Worm (Caenorhabditis elegans): ENCODE measurements around the gene arf-5.
"Not testable (repeated sequence)": the region's sequence is repeated elsewhere in the genome, so short reads cannot be mapped to it uniquely, and the experiment has no call there.

The arf-5 gene

ce11 chrIV:7940919-7941318 is 41.4 kb upstream of the arf-5 start, which contains the start of gene exc-9:
Gene exc-9 (minus strand): TSS chrIV:7941019.
- no peak for TF ChIP-seq madf-5 (GFP tag; IDR thresholded peaks at IDR 0.05)

DNA sequence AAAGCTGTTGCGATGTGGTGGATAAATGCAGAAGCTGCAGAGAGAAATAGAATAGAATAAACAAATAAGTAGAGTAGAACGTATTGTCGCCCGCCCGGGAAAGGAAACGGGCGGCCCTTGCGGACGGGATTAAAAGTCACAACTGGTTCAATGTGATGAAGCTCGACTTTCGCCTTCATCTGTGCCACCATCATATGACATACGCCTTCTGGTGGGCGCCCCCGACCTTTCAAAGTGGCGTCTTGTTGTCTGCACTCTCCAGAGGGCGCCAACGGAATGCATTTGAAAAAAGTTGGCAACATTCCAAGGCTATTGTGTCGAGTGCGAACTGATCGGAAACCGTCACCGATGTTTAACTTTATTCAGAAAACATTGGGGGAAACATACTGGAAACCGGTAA is 39.1 kb upstream of the arf-5 start:
- TF ChIP-seq daf-19 (GFP tag; conservative IDR thresholded peaks at IDR 0.05) = no peak
- TF ChIP-seq nhr-48 (tag; optimal IDR thresholded peaks at IDR 0.05) = no peak
- peak in 1 of 2 experiments; percentile 61 for TF ChIP-seq unc-62 (GFP tag; optimal IDR thresholded peaks at IDR 0.05 in 1 of 2)
- no peak for TF ChIP-seq unc-62 (tag; optimal IDR thresholded peaks at IDR 0.05)
- no peak for TF ChIP-seq lin-29 (GFP tag; IDR thresholded peaks at IDR 0.05)
- TF ChIP-seq mep-1 (tag; optimal IDR thresholded peaks at IDR 0.05) = peak; percentile 28
- TF ChIP-seq hlh-30 (tag; optimal IDR thresholded peaks at IDR 0.05; ENCODE audit: insufficient read depth) = peak; percentile 57

DNA sequence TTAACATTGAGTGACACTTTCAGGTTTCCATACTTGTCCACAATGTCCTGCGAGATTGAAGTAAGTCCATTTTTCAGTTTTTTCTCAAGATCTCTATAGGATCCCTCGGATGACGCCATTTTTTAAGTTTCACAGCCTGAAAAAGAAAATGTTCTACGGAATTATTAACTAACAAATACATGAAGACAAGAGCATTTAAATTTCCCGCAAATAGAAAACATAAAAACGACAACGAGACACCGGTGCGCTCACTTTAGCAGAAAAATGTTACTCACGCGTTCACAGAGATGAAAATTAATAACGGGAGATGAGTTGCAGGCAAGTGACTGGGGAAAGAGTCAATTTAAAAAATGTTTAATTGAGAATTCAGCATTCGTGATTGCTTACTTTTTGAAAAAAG is 35.9 kb upstream of the arf-5 start, which contains the start of gene czw-1:
TSS of gene czw-1 (minus strand) at position 369 of the 400 bp plus-strand sequence.
- TF ChIP-seq mes-2 (tag; optimal IDR thresholded peaks at IDR 0.05; ENCODE audit: poor library complexity, severe bottlenecking) = peak; percentile 12
- no peak for TF ChIP-seq php-3 (GFP tag; IDR thresholded peaks at IDR 0.05)
- TF ChIP-seq zfp-3 (GFP tag; conservative IDR thresholded peaks at IDR 0.05) = no peak
- no peak for TF ChIP-seq ZK337.2 (GFP tag; IDR thresholded peaks at IDR 0.05)
- TF ChIP-seq ceh-44 (GFP tag; IDR thresholded peaks at IDR 0.05) = no peak
- TF ChIP-seq ceh-20 (GFP tag; IDR thresholded peaks at IDR 0.05) = no peak
- no peak for TF ChIP-seq ctbp-1 (GFP tag; IDR thresholded peaks at IDR 0.05)
- no peak for TF ChIP-seq F10B5.3 (tag; optimal IDR thresholded peaks at IDR 0.05)
- TF ChIP-seq T26A8.4 (GFP tag; IDR thresholded peaks at IDR 0.05) = no peak
- peak; percentile 71 for TF ChIP-seq T20F7.1 (GFP tag; optimal IDR thresholded peaks at IDR 0.05)

DNA sequence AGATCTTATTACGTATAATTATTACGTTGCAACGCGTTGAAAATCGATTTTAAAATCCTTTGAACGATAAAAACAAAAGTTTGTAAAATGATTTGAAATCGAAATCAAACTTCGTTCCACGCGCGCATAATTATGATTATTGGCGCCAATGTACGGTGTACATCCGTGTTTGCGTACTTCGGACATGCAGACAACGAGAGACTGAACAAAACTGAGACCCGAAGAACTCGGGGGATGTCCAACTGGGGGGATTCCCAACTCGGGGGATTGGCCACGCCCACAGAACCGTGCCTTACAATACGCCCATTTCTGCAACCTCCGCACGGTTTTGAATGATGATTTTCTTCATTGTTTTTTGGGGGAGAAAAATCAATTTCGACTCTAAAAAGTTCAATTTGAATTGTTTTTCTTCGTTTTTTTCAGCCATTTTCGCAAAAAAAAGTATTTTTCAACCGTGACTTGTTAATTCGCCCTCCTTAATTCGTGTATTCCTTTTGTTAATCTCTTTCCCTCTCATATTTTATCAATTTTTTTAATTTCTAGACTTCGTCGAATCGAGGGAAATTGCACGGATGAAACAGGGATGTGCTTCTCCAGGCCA is 35.3 kb upstream of the arf-5 start, which contains the start of gene F20D12.12:
TSS of gene F20D12.12 (plus strand) at position 542 of the 601 bp plus-strand sequence.
- 0 out of 2 replicates have a peak, but pooled peaks have one; percentile 62 for TF ChIP-seq saeg-2 (GFP tag; IDR thresholded peaks at IDR 0.05)
- peak; percentile 85 for TF ChIP-seq ZK337.2 (GFP tag; IDR thresholded peaks at IDR 0.05)
- peak; percentile 70 to 96 for TF ChIP-seq lsy-2 (tag; optimal IDR thresholded peaks at IDR 0.05)
- TF ChIP-seq ceh-20 (GFP tag; IDR thresholded peaks at IDR 0.05) = peak; percentile 90
- TF ChIP-seq nhr-42 (GFP tag; IDR thresholded peaks at IDR 0.05) = peak; percentile 83; the same call in 1 of the 2 replicates
- TF ChIP-seq dve-1 (tag; optimal IDR thresholded peaks at IDR 0.05; ENCODE audit: insufficient read depth) = peak; percentile 54
- peak; percentile 68 for TF ChIP-seq hlh-11 (tag; optimal IDR thresholded peaks at IDR 0.05)
- TF ChIP-seq T20F7.1 (GFP tag; optimal IDR thresholded peaks at IDR 0.05) = peak; percentile 79
- peak; percentile 32 for TF ChIP-seq lin-13 (GFP tag; optimal IDR thresholded peaks at IDR 0.05)
- peak; percentile 87; the same call in 1 of the 2 replicates for TF ChIP-seq tra-1 (GFP tag; IDR thresholded peaks at IDR 0.05)
- peak in 1 of 2 experiments; percentile 45 for TF ChIP-seq unc-62 (GFP tag; optimal IDR thresholded peaks at IDR 0.05 in 1 of 2)
- TF ChIP-seq unc-62 (tag; optimal IDR thresholded peaks at IDR 0.05) = not testable (repeated sequence)
- TF ChIP-seq ceh-44 (GFP tag; IDR thresholded peaks at IDR 0.05) = peak; percentile 96
- TF ChIP-seq unc-130 (GFP tag; optimal IDR thresholded peaks at IDR 0.05) = peak; percentile 83
- TF ChIP-seq dpl-1 (GFP tag; optimal IDR thresholded peaks at IDR 0.05) = peak; percentile 73
- peak; percentile 30 for TF ChIP-seq mxl-3 (GFP tag; optimal IDR thresholded peaks at IDR 0.05)
- TF ChIP-seq hmg-1.1 (GFP tag; IDR thresholded peaks at IDR 0.05) = peak; percentile 94
- TF ChIP-seq lin-38 (GFP tag; IDR thresholded peaks at IDR 0.05) = peak; percentile 91
- TF ChIP-seq Y75B8A.6 (GFP tag; IDR thresholded peaks at IDR 0.05) = 0 out of 2 replicates have a peak, but pooled peaks have one; percentile 39
- peak; percentile 95 for TF ChIP-seq aha-1 (tag)
- TF ChIP-seq spr-1 (tag; optimal IDR thresholded peaks at IDR 0.05) = peak; percentile 29
- peak in 1 of 2 experiments; percentile 68; a peak in 1 of 4 replicates for TF ChIP-seq madf-5 (GFP tag; IDR thresholded peaks at IDR 0.05)
- TF ChIP-seq mes-2 (tag; optimal IDR thresholded peaks at IDR 0.05; ENCODE audit: poor library complexity, severe bottlenecking) = peak; percentile 91
- TF ChIP-seq duxl-1 (tag; optimal IDR thresholded peaks at IDR 0.05; ENCODE audit: poor library complexity) = peak; percentile 5
- TF ChIP-seq egl-43 (GFP tag; IDR thresholded peaks at IDR 0.05) = peak; percentile 86
- peak; percentile 83 for TF ChIP-seq Y48G9A.11 (GFP tag; IDR thresholded peaks at IDR 0.05)
- peak; percentile 85 for TF ChIP-seq snpc-1.2 (GFP tag; IDR thresholded peaks at IDR 0.05)
- peak; percentile 87 for TF ChIP-seq ctbp-1 (GFP tag; IDR thresholded peaks at IDR 0.05)
- TF ChIP-seq D1046.2 (GFP tag; IDR thresholded peaks at IDR 0.05) = peak; percentile 80; the same call in 1 of the 2 replicates
- peak; percentile 87 for TF ChIP-seq arid-1 (GFP tag; conservative IDR thresholded peaks at IDR 0.05)
- TF ChIP-seq rbr-2 (tag; optimal IDR thresholded peaks at IDR 0.05) = peak; percentile 74
- peak; percentile 71; the same call in 1 of the 2 replicates for TF ChIP-seq dmd-9 (GFP tag; IDR thresholded peaks at IDR 0.05)
- peak; percentile 96 for TF ChIP-seq vab-7 (GFP tag; IDR thresholded peaks at IDR 0.05)

All from whole organism, L4 larva.